Fruit fly (Drosophila melanogaster): ENCODE measurements around the gene FoxL1.

DNA sequence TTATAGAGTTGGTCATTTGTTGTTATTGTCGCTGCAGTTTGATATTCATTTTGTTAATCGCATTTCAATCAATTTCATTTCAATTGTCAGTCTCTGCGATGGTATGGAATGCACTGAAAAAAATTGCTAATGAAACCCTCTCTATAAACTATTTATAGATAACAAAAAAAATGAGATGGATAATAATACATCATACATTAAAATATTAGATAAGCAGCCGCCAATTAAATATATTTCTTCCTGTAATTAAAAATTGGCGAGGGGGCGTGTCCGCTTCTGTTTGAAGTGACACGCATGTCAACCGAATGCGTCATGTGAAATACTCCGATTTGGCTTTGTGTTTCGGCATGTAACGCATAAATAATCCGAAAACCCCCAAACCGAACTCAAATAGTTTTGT lies 25.8 kb downstream of the FoxL1 start:
- TF ChIP-seq fd85E (GFP tag; optimal IDR thresholded peaks at IDR 0.05) (no peak), Blimp-1 (GFP tag; optimal IDR thresholded peaks at IDR 0.05) (no peak), CG4318 (GFP tag; optimal IDR thresholded peaks at IDR 0.05) (no peak), Met (GFP tag; optimal IDR thresholded peaks at IDR 0.05) (no peak), CG8632 (GFP tag; optimal IDR thresholded peaks at IDR 0.05) (no peak), ss (GFP tag; optimal IDR thresholded peaks at IDR 0.05) (no peak), Lpt (GFP tag; optimal IDR thresholded peaks at IDR 0.05) (no peak), Sox15 (GFP tag; optimal IDR thresholded peaks at IDR 0.05) (no peak), Ets21C (GFP tag; optimal IDR thresholded peaks at IDR 0.05) (no peak), Hr39 (GFP tag; optimal IDR thresholded peaks at IDR 0.05) (no peak), Smox (GFP tag; optimal IDR thresholded peaks at IDR 0.05) (no peak), lz (GFP tag; optimal IDR thresholded peaks at IDR 0.05) (no peak)

Data from whole organism, prepupa.